Worm (Caenorhabditis elegans) whole organism, young adult: ENCODE data around the gene K10D11.7.

Experiments
- F49E8.2 ChIP-seq: sonication (generic microtip); optimal IDR thresholded peaks from 3 replicates; lab custom pipeline; 2017; ENCODE audit warnings: missing genetic modification characterization, mild to moderate bottlenecking, missing compliant biosample characterization, antibody characterized with exemption, moderate library complexity; ENCODE audit not compliant: insufficient read depth
- K12H6.12 ChIP-seq: fragments of 200-800 bp; sonication (Bioruptor generic); optimal IDR thresholded peaks from 2 replicates; lab custom pipeline; 2018; ENCODE audit warnings: mild to moderate bottlenecking, missing genetic modification characterization, missing compliant biosample characterization
- Y95B8A.8 ChIP-seq: fragments of 200-800 bp; sonication (Bioruptor generic); IDR thresholded peaks from 2 replicates; pipeline ENCODE4 v1.3.6; 2022; ENCODE audit warnings: missing genetic modification reagents, missing genetic modification characterization, missing compliant biosample characterization
- bed-2 ChIP-seq: fragments of 200-800 bp; sonication (Bioruptor generic); IDR thresholded peaks from 2 replicates; pipeline ENCODE4 v1.3.6; 2022; ENCODE audit warnings: missing genetic modification reagents, missing genetic modification characterization, missing compliant biosample characterization
- ceh-27 ChIP-seq: fragments of 200-800 bp; sonication (Bioruptor generic); optimal IDR thresholded peaks from 2 replicates; lab custom pipeline; 2018; ENCODE audit warnings: mild to moderate bottlenecking, missing genetic modification characterization, moderate library complexity, missing compliant biosample characterization
- dpl-1 ChIP-seq: fragments of 150-350 bp; optimal IDR thresholded peaks from 2 replicates; lab custom pipeline; 2014; ENCODE audit warnings: missing biosample characterization, missing genetic modification reagents, missing genetic modification characterization
- lag-1 ChIP-seq: fragments of 200-800 bp; sonication (Bioruptor generic); IDR thresholded peaks from 2 replicates; pipeline ENCODE4 v1.3.6; 2022; ENCODE audit warnings: missing genetic modification reagents, missing genetic modification characterization, missing compliant biosample characterization
- madf-8 ChIP-seq: fragments of 200-800 bp; sonication (Bioruptor generic); conservative IDR thresholded peaks from 2 replicates; pipeline ENCODE4 v1.3.6; 2022; ENCODE audit warnings: missing genetic modification reagents, missing genetic modification characterization, missing compliant biosample characterization
- nhr-27 ChIP-seq: fragments of 200-800 bp; sonication (Bioruptor generic); optimal IDR thresholded peaks from 2 replicates; lab custom pipeline; 2018; ENCODE audit warnings: mild to moderate bottlenecking, missing genetic modification characterization, moderate library complexity, missing compliant biosample characterization
- unc-62 ChIP-seq: fragments of 150-350 bp; optimal IDR thresholded peaks from 2 replicates; lab custom pipeline; 2014; ENCODE audit warnings: missing biosample characterization, missing genetic modification reagents, missing genetic modification characterization
- zfh-2 ChIP-seq: fragments of 200-800 bp; sonication (Bioruptor generic); conservative IDR thresholded peaks from 2 replicates; pipeline ENCODE4 v1.3.6; 2022; ENCODE audit warnings: missing genetic modification reagents, missing genetic modification characterization, missing compliant biosample characterization

DNA sequence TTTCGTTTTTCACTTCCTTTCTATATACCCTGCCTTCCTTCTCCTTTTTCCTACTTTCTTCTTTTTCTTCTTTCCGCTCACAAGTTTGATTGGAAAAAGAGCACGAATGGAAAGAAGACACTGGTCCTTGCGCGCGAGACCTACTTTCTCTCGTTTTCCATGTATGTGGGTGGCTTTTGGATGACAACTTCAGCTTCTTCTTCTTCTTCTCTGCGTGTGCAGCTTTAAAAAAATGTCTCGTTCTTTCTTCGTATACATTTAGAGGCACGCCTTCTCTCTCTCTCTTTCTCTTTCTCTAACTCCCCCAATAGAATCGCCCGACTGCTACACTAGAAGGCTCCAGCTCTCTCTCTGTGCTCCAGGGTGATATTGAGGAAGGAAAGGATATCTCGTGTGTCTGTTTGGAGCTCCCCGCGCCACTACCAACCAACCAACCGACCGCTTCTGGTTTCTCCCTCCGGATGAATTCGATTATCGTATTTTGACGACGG is 30.1 kb upstream of the K10D11.7 start:
- no peak for TF ChIP-seq dpl-1 (GFP tag; lab: Kevin White, UChicago)
- peak; percentile 54; the same call in 1 of the 2 replicates for TF ChIP-seq zfh-2 (GFP tag; lab: Robert Waterston, UW)
- peak; percentile 14 for TF ChIP-seq ceh-27 (GFP tag; lab: Kevin White, UChicago)
- TF ChIP-seq nhr-27 (tag; lab: Kevin White, UChicago): no peak
- no peak for TF ChIP-seq K12H6.12 (tag; lab: Kevin White, UChicago)
- TF ChIP-seq madf-8: no peak
- no peak for TF ChIP-seq Y95B8A.8 (GFP tag; lab: Robert Waterston, UW)
- TF ChIP-seq bed-2 (GFP tag; lab: Robert Waterston, UW): no peak
- no peak for TF ChIP-seq lag-1 (GFP tag; lab: Robert Waterston, UW)
- TF ChIP-seq F49E8.2 (tag; lab: Kevin White, UChicago): no peak
- no peak for TF ChIP-seq unc-62 (GFP tag; lab: Kevin White, UChicago)
